Worm (Caenorhabditis elegans) whole organism, L4 larva: Measurements from ENCODE around the gene nhr-208.

Experiments used
- D1046.2 ChIP-seq: fragments of 200-800 bp; sonication (Bioruptor generic); IDR thresholded peaks from 2 replicates; pipeline ENCODE4 v1.3.6; 2022; ENCODE audit warnings: missing genetic modification characterization, missing compliant biosample characterization
- F10B5.3 ChIP-seq: sonication (generic microtip); optimal IDR thresholded peaks from 2 replicates; lab custom pipeline; 2016; ENCODE audit warnings: mild to moderate bottlenecking, missing genetic modification characterization, missing compliant biosample characterization
- F26F4.8 ChIP-seq: fragments of 200-800 bp; sonication (Bioruptor generic); conservative IDR thresholded peaks from 2 replicates; pipeline ENCODE4 v1.3.6; 2022; ENCODE audit warnings: missing genetic modification characterization, missing compliant biosample characterization
- F37D6.2 ChIP-seq: sonication (generic microtip); optimal IDR thresholded peaks from 2 replicates; lab custom pipeline; 2016; ENCODE audit warnings: mild to moderate bottlenecking, missing genetic modification characterization, missing compliant biosample characterization
- F44E2.7 ChIP-seq: fragments of 200-800 bp; sonication (Bioruptor generic); IDR thresholded peaks from 2 replicates; pipeline ENCODE4 v2.1.2; 2022; ENCODE audit warnings: missing genetic modification characterization, missing compliant biosample characterization
- F49E8.2 ChIP-seq: sonication (generic microtip); optimal IDR thresholded peaks from 2 replicates; lab custom pipeline; 2016; ENCODE audit warnings: missing compliant biosample characterization, mild to moderate bottlenecking, missing genetic modification characterization, borderline replicate concordance
- T26A8.4 ChIP-seq: fragments of 200-800 bp; sonication (Bioruptor generic); IDR thresholded peaks from 2 replicates; pipeline ENCODE4 v1.3.6; 2022; ENCODE audit warnings: missing genetic modification characterization, missing compliant biosample characterization
- Y75B8A.6 ChIP-seq: fragments of 200-800 bp; sonication (Bioruptor generic); IDR thresholded peaks from 2 replicates; pipeline ENCODE4 v1.3.6; 2022; ENCODE audit warnings: missing genetic modification reagents, missing genetic modification characterization, missing compliant biosample characterization
- ZK337.2 ChIP-seq: fragments of 200-800 bp; sonication (Bioruptor generic); IDR thresholded peaks from 2 replicates; pipeline ENCODE4 v1.3.6; 2022; ENCODE audit warnings: missing genetic modification reagents, missing genetic modification characterization, missing compliant biosample characterization
- aha-1 ChIP-seq: fragments of 150-350 bp; peaks from one replicate; lab custom pipeline; 2014; ENCODE audit warnings: missing biosample characterization, missing genetic modification characterization
- ama-1 ChIP-seq: fragments of 150-350 bp; optimal IDR thresholded peaks from 2 replicates; lab custom pipeline; 2014; ENCODE audit warnings: inconsistent platforms, mixed read lengths
- arid-1 ChIP-seq: fragments of 200-800 bp; sonication (Bioruptor generic); conservative IDR thresholded peaks from 2 replicates; pipeline ENCODE4 v1.3.6; 2022; ENCODE audit warnings: missing genetic modification reagents, missing genetic modification characterization, missing compliant biosample characterization
- ceh-20 ChIP-seq: fragments of 200-800 bp; sonication (Bioruptor generic); IDR thresholded peaks from 2 replicates; pipeline ENCODE4 v1.3.6; 2022; ENCODE audit warnings: missing genetic modification reagents, missing genetic modification characterization, missing compliant biosample characterization
- ceh-28 ChIP-seq: fragments of 150-350 bp; optimal IDR thresholded peaks from 2 replicates; lab custom pipeline; 2014; ENCODE audit warnings: missing biosample characterization, missing genetic modification reagents, missing genetic modification characterization
- ceh-62 ChIP-seq: sonication (generic microtip); optimal IDR thresholded peaks from 2 replicates; lab custom pipeline; 2017; ENCODE audit warnings: missing biosample characterization, missing genetic modification characterization
- ceh-82 ChIP-seq: sonication (generic microtip); optimal IDR thresholded peaks from 2 replicates; lab custom pipeline; 2017; ENCODE audit warnings: missing biosample characterization, missing genetic modification characterization
- daf-16 ChIP-seq, 3 experiments: sonication (generic microtip); optimal IDR thresholded peaks; 2 replicates each; lab custom pipeline; 2016 to 2017; ENCODE audit warnings: missing genetic modification characterization in 3 of 3, missing genetic modification reagents in 3 of 3, mild to moderate bottlenecking in 2 of 3, missing compliant biosample characterization in 2 of 3, missing biosample characterization in 1 of 3, moderate library complexity in 1 of 3
- dmd-6 ChIP-seq: fragments of 200-800 bp; sonication (Bioruptor generic); IDR thresholded peaks from 2 replicates; pipeline ENCODE4 v1.3.6; 2022; ENCODE audit warnings: missing genetic modification reagents, missing genetic modification characterization, missing compliant biosample characterization
- dmd-8 ChIP-seq: fragments of 200-800 bp; sonication (Bioruptor generic); IDR thresholded peaks from 2 replicates; pipeline ENCODE4 v1.3.6; 2022; ENCODE audit warnings: missing genetic modification characterization, missing compliant biosample characterization
- dpl-1 ChIP-seq: fragments of 150-350 bp; optimal IDR thresholded peaks from 2 replicates; lab custom pipeline; 2014; ENCODE audit warnings: missing biosample characterization, missing genetic modification reagents, missing genetic modification characterization
- dve-1 ChIP-seq: sonication (generic microtip); optimal IDR thresholded peaks from 2 replicates; lab custom pipeline; 2017; ENCODE audit warnings: antibody characterized with exemption, mild to moderate bottlenecking, missing genetic modification characterization, missing compliant biosample characterization; ENCODE audit not compliant: insufficient read depth
- fos-1 ChIP-seq: fragments of 150-350 bp; optimal IDR thresholded peaks from 2 replicates; lab custom pipeline; 2014; ENCODE audit warnings: missing biosample characterization, missing genetic modification characterization
- hmg-1.1 ChIP-seq: fragments of 200-800 bp; sonication (Bioruptor generic); IDR thresholded peaks from 2 replicates; pipeline ENCODE4 v1.3.6; 2022; ENCODE audit warnings: missing genetic modification reagents, missing genetic modification characterization, missing compliant biosample characterization
- lin-15B ChIP-seq: fragments of 150-350 bp; sonication (generic microtip); optimal IDR thresholded peaks from 3 replicates; lab custom pipeline; 2014; ENCODE audit warnings: missing biosample characterization, missing genetic modification characterization
- mdt-29 ChIP-seq: fragments of 200-800 bp; sonication (Bioruptor generic); IDR thresholded peaks from 2 replicates; pipeline ENCODE4 v1.3.6; 2022; ENCODE audit warnings: missing genetic modification reagents, missing genetic modification characterization, missing compliant biosample characterization
- mep-1 ChIP-seq: fragments of 150-350 bp; sonication (generic microtip); optimal IDR thresholded peaks from 3 replicates; lab custom pipeline; 2014; ENCODE audit warnings: missing biosample characterization, missing genetic modification characterization
- mxl-2 ChIP-seq: fragments of 200-800 bp; sonication (Bioruptor generic); conservative IDR thresholded peaks from 2 replicates; pipeline ENCODE4 v1.3.6; 2022; ENCODE audit warnings: missing genetic modification reagents, missing genetic modification characterization, missing compliant biosample characterization
- nhr-10 ChIP-seq: fragments of 150-350 bp; optimal IDR thresholded peaks from 2 replicates; lab custom pipeline; 2014; ENCODE audit warnings: missing biosample characterization, missing genetic modification characterization
- nhr-102 ChIP-seq: sonication (generic microtip); optimal IDR thresholded peaks from 2 replicates; lab custom pipeline; 2016; ENCODE audit warnings: mild to moderate bottlenecking, missing genetic modification characterization, moderate library complexity, missing compliant biosample characterization
- nhr-28 ChIP-seq: fragments of 150-350 bp; optimal IDR thresholded peaks from 2 replicates; lab custom pipeline; 2014; ENCODE audit warnings: missing biosample characterization, missing genetic modification characterization
- pha-4 ChIP-seq, 2 experiments: fragments of 150-350 bp in 1 of 2; fragments of 200-800 bp in 1 of 2; sonication (Bioruptor generic) in 1 of 2; IDR thresholded peaks in 1 of 2; optimal IDR thresholded peaks in 1 of 2; 2 replicates each; pipeline versions ENCODE4 v1.3.6 to Lab custom; 2014 to 2022; ENCODE audit warnings: missing genetic modification characterization in 2 of 2, missing genetic modification reagents in 2 of 2, missing biosample characterization in 1 of 2, missing compliant biosample characterization in 1 of 2
- pqm-1 ChIP-seq: sonication (generic microtip); optimal IDR thresholded peaks from 2 replicates; lab custom pipeline; 2017; ENCODE audit warnings: missing biosample characterization, missing genetic modification characterization
- rbr-2 ChIP-seq: sonication (generic microtip); optimal IDR thresholded peaks from 2 replicates; lab custom pipeline; 2016; ENCODE audit warnings: missing genotype, missing genetic modification characterization, missing compliant biosample characterization
- spr-1 ChIP-seq: sonication (generic microtip); optimal IDR thresholded peaks from 2 replicates; lab custom pipeline; 2016; ENCODE audit warnings: mild to moderate bottlenecking, missing genetic modification characterization, missing compliant biosample characterization
- spr-3 ChIP-seq: fragments of 200-800 bp; sonication (Bioruptor generic); optimal IDR thresholded peaks from 2 replicates; lab custom pipeline; 2018; ENCODE audit warnings: mild to moderate bottlenecking, missing genetic modification characterization, missing compliant biosample characterization
- tag-97 ChIP-seq: fragments of 200-800 bp; sonication (Bioruptor generic); IDR thresholded peaks from 2 replicates; pipeline ENCODE4 v1.3.6; 2022; ENCODE audit warnings: missing genetic modification characterization, missing compliant biosample characterization
- unc-62 ChIP-seq, 3 experiments: fragments of 150-350 bp in 1 of 3; sonication (generic microtip); optimal IDR thresholded peaks in 2 of 3; peaks in 1 of 3; 1 replicate in 1 of 3; 2 replicates in 2 of 3; lab custom pipeline; 2014 to 2017; ENCODE audit warnings: missing biosample characterization in 3 of 3, missing genetic modification characterization in 3 of 3, missing genetic modification reagents in 3 of 3, missing genotype in 1 of 3
- zfp-2 ChIP-seq: sonication (generic microtip); optimal IDR thresholded peaks from 2 replicates; lab custom pipeline; 2016; ENCODE audit warnings: mild to moderate bottlenecking, missing genetic modification characterization, missing compliant biosample characterization
- zfp-3 ChIP-seq: fragments of 200-800 bp; sonication (Bioruptor generic); conservative IDR thresholded peaks from 2 replicates; pipeline ENCODE4 v1.3.6; 2022; ENCODE audit warnings: missing genetic modification reagents, missing genetic modification characterization, missing compliant biosample characterization
- zip-2 ChIP-seq: fragments of 150-350 bp; optimal IDR thresholded peaks from 2 replicates; lab custom pipeline; 2014; ENCODE audit warnings: missing biosample characterization, missing genetic modification characterization
- ztf-7 ChIP-seq: fragments of 150-350 bp; optimal IDR thresholded peaks from 2 replicates; lab custom pipeline; 2014; ENCODE audit warnings: missing biosample characterization, missing genetic modification characterization

Gene nhr-208

ce11 chrV:12113726-12114125 lies 19.6 kb downstream of the nhr-208 start (continued):
- TF ChIP-seq mxl-2 (GFP tag; lab: Robert Waterston, UW): no peak
- no peak for TF ChIP-seq arid-1 (GFP tag; lab: Robert Waterston, UW)
- TF ChIP-seq ceh-28 (tag; lab: Kevin White, UChicago): no peak
- TF ChIP-seq ama-1 (lab: Kevin White, UChicago): no peak
- peak; percentile 30 for TF ChIP-seq aha-1 (tag; lab: Kevin White, UChicago)
- no peak for TF ChIP-seq nhr-102
- TF ChIP-seq F10B5.3 (tag; lab: Kevin White, UChicago): no peak
- TF ChIP-seq F37D6.2 (tag; lab: Kevin White, UChicago): no peak
- no peak for TF ChIP-seq fos-1 (tag; lab: Kevin White, UChicago)
- TF ChIP-seq ceh-82 (tag; lab: Kevin White, UChicago): no peak
- no peak for TF ChIP-seq ZK337.2 (GFP tag; lab: Robert Waterston, UW)
- no peak for TF ChIP-seq rbr-2 (tag; lab: Kevin White, UChicago)
- TF ChIP-seq nhr-10: no peak
- no peak for TF ChIP-seq unc-62 (GFP tag; optimal IDR thresholded peaks at IDR 0.05 in 1 of 2; lab: Kevin White, UChicago)
- TF ChIP-seq unc-62 (tag; optimal IDR thresholded peaks at IDR 0.05; lab: Kevin White, UChicago): no peak
- no peak for TF ChIP-seq F44E2.7 (GFP tag; lab: Robert Waterston, UW)
- TF ChIP-seq zfp-2 (tag; lab: Kevin White, UChicago): no peak
- no peak for TF ChIP-seq dpl-1
- no peak for TF ChIP-seq T26A8.4 (GFP tag; lab: Robert Waterston, UW)
- TF ChIP-seq mdt-29 (GFP tag; lab: Robert Waterston, UW): no peak
- no peak for TF ChIP-seq pha-4 (GFP tag; IDR thresholded peaks at IDR 0.05; lab: Robert Waterston, UW)
- TF ChIP-seq pha-4 (tag; optimal IDR thresholded peaks at IDR 0.05; lab: Kevin White, UChicago): no peak
- no peak for TF ChIP-seq D1046.2
- TF ChIP-seq spr-3 (GFP tag; lab: Kevin White, UChicago): no peak
- no peak for TF ChIP-seq ztf-7 (tag; lab: Kevin White, UChicago)
- TF ChIP-seq tag-97 (GFP tag; lab: Robert Waterston, UW): no peak
- no peak for TF ChIP-seq mep-1 (tag; lab: Kevin White, UChicago)

- TF ChIP-seq zip-2 (tag; lab: Kevin White, UChicago) (no peak), F26F4.8 (GFP tag; lab: Robert Waterston, UW) (no peak), ceh-82 (tag; lab: Kevin White, UChicago) (no peak), zfp-3 (no peak), ama-1 (lab: Kevin White, UChicago) (no peak), spr-3 (GFP tag; lab: Kevin White, UChicago) (no peak), dpl-1 (no peak), pqm-1 (no peak), Y75B8A.6 (no peak), spr-1 (tag; lab: Kevin White, UChicago) (no peak), F44E2.7 (GFP tag; lab: Robert Waterston, UW) (no peak), ztf-7 (tag; lab: Kevin White, UChicago) (no peak), aha-1 (tag; lab: Kevin White, UChicago) (no peak), F49E8.2 (tag; lab: Kevin White, UChicago) (no peak)
These were observed 20.6 kb downstream of the nhr-208 start, which contains the start of gene spin-1 for ce11 chrV:12114693-12115092. Gene spin-1 (plus strand): TSS chrV:12114993.

ce11 chrV:12115150-12115549 lies 21.0 kb downstream of the nhr-208 start:
- TF ChIP-seq ceh-62 (tag; lab: Kevin White, UChicago) (no peak), hmg-1.1 (GFP tag; lab: Robert Waterston, UW) (no peak), dve-1 (tag; lab: Kevin White, UChicago) (peak; percentile 38), unc-62 (GFP tag; optimal IDR thresholded peaks at IDR 0.05 in 1 of 2; lab: Kevin White, UChicago) (peak in 1 of 2 experiments; percentile 97), unc-62 (tag; optimal IDR thresholded peaks at IDR 0.05; lab: Kevin White, UChicago) (no peak), daf-16 (GFP tag; optimal IDR thresholded peaks at IDR 0.05; lab: Kevin White, UChicago) (no peak), daf-16 (tag; optimal IDR thresholded peaks at IDR 0.05; lab: Kevin White, UChicago) (peak; percentile 69), lin-15B (tag; lab: Kevin White, UChicago) (no peak), dmd-8 (GFP tag; lab: Robert Waterston, UW) (no peak), Y75B8A.6 (no peak), ceh-20 (GFP tag; lab: Robert Waterston, UW) (no peak), nhr-28 (tag; lab: Kevin White, UChicago) (peak; percentile 81), dmd-6 (GFP tag; lab: Robert Waterston, UW) (peak; percentile 75)
